Fruit fly (Drosophila melanogaster): ENCODE data around the gene fu.

fu gene

dm6 chrX:18657502-18657947 lies at the start of gene fu:
Gene fu (plus strand): TSS chrX:18657755.
- peak; percentile 27 for TF ChIP-seq CG7556 (GFP tag; optimal IDR thresholded peaks at IDR 0.05)
- TF ChIP-seq pb (GFP tag; optimal IDR thresholded peaks at IDR 0.05): no peak
- TF ChIP-seq CG17829 (tag; optimal IDR thresholded peaks at IDR 0.05): peak; percentile 22
- no peak for TF ChIP-seq cas (GFP tag; IDR thresholded peaks at IDR 0.05)
- TF ChIP-seq onecut (GFP tag; IDR thresholded peaks at IDR 0.05): no peak
- TF ChIP-seq ato (GFP tag; IDR thresholded peaks at IDR 0.05; ENCODE audit: partially characterized antibody): no peak
- peak; percentile 22 for TF ChIP-seq CG4328 (GFP tag; optimal IDR thresholded peaks at IDR 0.05)
- TF ChIP-seq MESR4 (GFP tag; optimal IDR thresholded peaks at IDR 0.05): peak; percentile 89
- TF ChIP-seq en (GFP tag; optimal IDR thresholded peaks at IDR 0.05): no peak
- TF ChIP-seq CoRest (tag; optimal IDR thresholded peaks at IDR 0.05): peak; percentile 51
- TF ChIP-seq CG9817 (tag; optimal IDR thresholded peaks at IDR 0.05): no peak
- TF ChIP-seq nmo (GFP tag; optimal IDR thresholded peaks at IDR 0.05): peak; percentile 13
- peak; percentile 47 for TF ChIP-seq CG12391 (tag; optimal IDR thresholded peaks at IDR 0.05)
- peak; percentile 2 for TF ChIP-seq YL-1 (GFP tag; optimal IDR thresholded peaks at IDR 0.05)
- TF ChIP-seq Med (GFP tag): peak; percentile 69
- peak; percentile 52 for TF ChIP-seq CG2712 (tag; optimal IDR thresholded peaks at IDR 0.05)
- peak; percentile 37 for TF ChIP-seq caup (GFP tag; optimal IDR thresholded peaks at IDR 0.05; ENCODE audit: severe bottlenecking)
- TF ChIP-seq CG18011 (GFP tag; optimal IDR thresholded peaks at IDR 0.05): no peak
- 0 out of 4 replicates have a peak, but pooled peaks have one; percentile 51 for TF ChIP-seq chinmo (GFP tag; IDR thresholded peaks at IDR 0.05; ENCODE audit: partially characterized antibody)
- TF ChIP-seq ind (GFP tag; optimal IDR thresholded peaks at IDR 0.05): peak; percentile 13
- TF ChIP-seq dysf (GFP tag; IDR thresholded peaks at IDR 0.05): no peak
- no peak for TF ChIP-seq ssp (GFP tag; IDR thresholded peaks at IDR 0.05)
- peak; percentile 21 for TF ChIP-seq mam (GFP tag; optimal IDR thresholded peaks at IDR 0.05)
- no peak for TF ChIP-seq CG18476 (GFP tag; optimal IDR thresholded peaks at IDR 0.05)
- peak; percentile 27 for TF ChIP-seq unpg (GFP tag; optimal IDR thresholded peaks at IDR 0.05)
- peak; percentile 56 for TF ChIP-seq CG6765 (GFP tag; optimal IDR thresholded peaks at IDR 0.05)
- peak; percentile 11 for TF ChIP-seq CG18262 (tag; optimal IDR thresholded peaks at IDR 0.05)
- no peak for TF ChIP-seq CG6813 (GFP tag; optimal IDR thresholded peaks at IDR 0.05)
- no peak for TF ChIP-seq Fer2 (tag; optimal IDR thresholded peaks at IDR 0.05)
- no peak for TF ChIP-seq CG6254 (GFP tag; optimal IDR thresholded peaks at IDR 0.05)
- TF ChIP-seq CG8281 (tag; optimal IDR thresholded peaks at IDR 0.05): no peak
- TF ChIP-seq GATAe (GFP tag; conservative IDR thresholded peaks at IDR 0.05): no peak
- TF ChIP-seq CG5180 (GFP tag; optimal IDR thresholded peaks at IDR 0.05): peak; percentile 14
- TF ChIP-seq ci (GFP tag; IDR thresholded peaks at IDR 0.05): peak; percentile 39; the same call in 1 of the 3 replicates
- TF ChIP-seq zfh1 (GFP tag; IDR thresholded peaks at IDR 0.05): no peak
- no peak for TF ChIP-seq so (GFP tag; IDR thresholded peaks at IDR 0.05)
- no peak for TF ChIP-seq CG4730 (GFP tag; IDR thresholded peaks at IDR 0.05)
- TF ChIP-seq Deaf1 (tag; optimal IDR thresholded peaks at IDR 0.05): peak; percentile 10
- TF ChIP-seq Hr78 (GFP tag; optimal IDR thresholded peaks at IDR 0.05): no peak
- TF ChIP-seq CG17802 (tag; optimal IDR thresholded peaks at IDR 0.05): no peak
- TF ChIP-seq kni (GFP tag; optimal IDR thresholded peaks at IDR 0.05): no peak
- TF ChIP-seq phol (tag; optimal IDR thresholded peaks at IDR 0.05): peak; percentile 20
- TF ChIP-seq ttk (GFP tag; IDR thresholded peaks at IDR 0.05): no peak
- no peak for TF ChIP-seq h (optimal IDR thresholded peaks at IDR 0.05)
- TF ChIP-seq eve (GFP tag; optimal IDR thresholded peaks at IDR 0.05): no peak
- TF ChIP-seq CG8924 (tag; optimal IDR thresholded peaks at IDR 0.05): peak; percentile 53
- TF ChIP-seq Sry-β (GFP tag; optimal IDR thresholded peaks at IDR 0.05): no peak
- peak; percentile 99 for TF ChIP-seq Neu2 (GFP tag; optimal IDR thresholded peaks at IDR 0.05; ENCODE audit: borderline replicate concordance)
- TF ChIP-seq bigmax (GFP tag; optimal IDR thresholded peaks at IDR 0.05): no peak
- peak; percentile 43 for TF ChIP-seq NfI (GFP tag; optimal IDR thresholded peaks at IDR 0.05)
